Fruit fly (Drosophila melanogaster) whole organism: ENCODE data around the gene RhoGAP68F.

Experiments used
- CG8478 ChIP-seq: fragments of >200 bp; optimal IDR thresholded peaks from 2 replicates; lab custom pipeline; 2018; ENCODE audit warnings: inconsistent platforms
- Dll ChIP-seq: fragments of >200 bp; optimal IDR thresholded peaks from 2 replicates; lab custom pipeline; 2017
- EcR ChIP-seq, 2 experiments: fragments of >200 bp; optimal IDR thresholded peaks; 2 replicates each; lab custom pipeline; 2017; ENCODE audit warnings: missing biosample characterization in 2 of 2, missing genetic modification characterization in 2 of 2, missing genetic modification reagents in 2 of 2
- pan ChIP-seq: fragments of >200 bp; optimal IDR thresholded peaks from 2 replicates; lab custom pipeline; 2017
- psq ChIP-seq: fragments of >200 bp; optimal IDR thresholded peaks from 2 replicates; lab custom pipeline; 2017
- usp ChIP-seq: fragments of >200 bp; optimal IDR thresholded peaks from 2 replicates; lab custom pipeline; 2017; ENCODE audit warnings: missing biosample characterization, missing genetic modification characterization, mixed read lengths

RhoGAP68F gene

DNA sequence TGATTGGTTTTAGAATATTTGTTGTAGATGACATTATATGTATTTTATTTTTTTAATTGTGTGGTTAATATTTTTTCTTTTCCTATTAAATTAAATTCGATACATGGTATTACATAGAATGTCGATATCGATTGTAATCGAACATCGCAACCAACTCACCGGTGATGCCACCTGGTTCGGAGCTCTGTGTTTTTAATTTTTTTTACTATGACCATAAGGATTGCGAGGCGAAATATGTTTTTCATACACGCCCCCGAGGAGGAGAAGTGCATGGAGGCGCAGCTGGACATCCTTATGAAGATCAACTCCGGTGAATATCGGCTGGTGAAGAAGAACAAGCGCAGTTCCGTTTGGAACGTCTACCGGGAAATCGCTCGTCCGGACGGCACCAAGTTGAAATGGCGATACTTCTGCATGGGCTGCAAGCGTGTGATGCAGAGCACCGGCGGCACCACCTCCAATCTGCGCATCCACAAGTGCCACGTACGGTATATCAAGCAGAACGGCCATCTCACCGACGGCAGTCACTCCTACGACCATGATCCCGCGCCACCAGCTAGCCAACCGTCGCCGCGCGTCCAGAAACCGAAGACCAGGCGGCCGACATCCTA is 18.7 kb upstream of the RhoGAP68F start, which contains the start of gene CG11560:
CG11560 (plus strand) TSS at position 145 of the 611 bp plus-strand sequence.
- TF ChIP-seq EcR (GFP tag; optimal IDR thresholded peaks at IDR 0.05; lab: Kevin White, UChicago) (no peak), pan (lab: Kevin White, UChicago) (no peak), usp (GFP tag; lab: Kevin White, UChicago) (no peak), CG8478 (lab: Kevin White, UChicago) (no peak), Dll (lab: Kevin White, UChicago) (no peak), psq (no peak)

DNA sequence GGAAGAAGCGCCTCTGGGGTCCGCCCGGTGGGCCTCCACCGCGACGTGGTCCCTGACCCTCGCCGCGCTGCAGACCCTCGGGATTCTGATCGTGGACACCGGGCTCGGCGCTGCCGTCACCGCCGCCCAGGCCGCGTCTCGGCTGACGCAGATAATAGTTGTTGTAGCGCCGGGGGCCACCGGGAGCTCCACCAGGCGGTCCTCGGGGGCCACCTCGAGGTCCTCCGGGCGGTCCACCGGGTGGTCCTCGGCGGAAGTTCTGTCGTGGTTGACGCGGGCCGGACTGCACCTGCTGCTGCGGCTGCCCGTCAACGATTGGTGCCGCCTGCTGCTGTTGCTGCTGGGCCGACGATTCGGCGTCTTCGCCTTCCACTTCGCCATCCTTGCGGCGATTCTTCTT is 15.8 kb upstream of the RhoGAP68F start:
- TF ChIP-seq psq (no peak), Dll (lab: Kevin White, UChicago) (no peak), pan (lab: Kevin White, UChicago) (no peak)

DNA sequence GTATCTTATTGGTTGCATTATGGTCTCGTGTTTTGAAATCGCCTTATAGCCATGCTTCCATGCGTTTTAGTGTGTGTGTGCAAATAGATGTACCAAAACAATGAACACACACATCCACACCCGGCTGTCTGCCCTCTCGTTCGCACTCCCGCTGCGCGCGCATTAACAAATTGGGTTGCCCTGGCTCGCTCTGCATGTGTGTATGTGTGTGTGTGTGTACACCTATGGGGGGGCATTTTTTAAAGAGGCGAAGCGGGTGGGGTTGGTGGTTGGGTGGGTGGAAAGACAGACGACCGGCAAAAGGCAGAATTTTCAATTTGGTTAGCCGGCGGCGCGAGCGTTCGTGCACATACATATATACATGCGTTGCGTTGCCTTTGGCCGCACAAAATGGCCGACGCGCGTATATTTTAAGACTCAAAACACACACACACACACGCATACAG is 14.5 kb upstream of the RhoGAP68F start:
- TF ChIP-seq CG8478 (lab: Kevin White, UChicago) = no peak
- no peak for TF ChIP-seq usp (GFP tag; lab: Kevin White, UChicago)
- TF ChIP-seq Dll (lab: Kevin White, UChicago) = no peak
- no peak for TF ChIP-seq pan (lab: Kevin White, UChicago)
- TF ChIP-seq EcR (GFP tag; optimal IDR thresholded peaks at IDR 0.05; lab: Kevin White, UChicago) = no peak
- no peak for TF ChIP-seq psq

DNA sequence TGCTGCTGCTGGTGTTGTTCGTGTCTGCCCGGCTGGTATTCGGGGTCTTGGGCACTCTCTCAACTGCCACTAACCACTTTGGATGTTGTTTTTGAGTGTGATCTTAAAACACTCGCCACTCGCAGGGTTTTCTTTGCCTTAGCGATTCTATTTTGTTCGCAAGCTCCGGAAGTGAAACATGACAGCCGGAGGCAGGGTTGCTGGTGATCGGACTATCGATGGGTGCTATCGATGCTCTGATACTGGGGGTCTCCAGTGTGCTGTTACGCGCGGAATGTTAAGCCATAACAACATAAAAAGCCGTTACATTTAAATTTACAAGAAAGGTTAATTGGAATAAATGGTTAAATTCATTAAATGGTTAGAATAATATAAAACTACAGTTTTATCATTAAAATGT is 13.7 kb upstream of the RhoGAP68F start, which contains the start of gene yps:
yps (minus strand) TSS at position 176 of the 400 bp plus-strand sequence.
- TF ChIP-seq usp (GFP tag; lab: Kevin White, UChicago) = no peak
- no peak for TF ChIP-seq psq
- TF ChIP-seq CG8478 (lab: Kevin White, UChicago) = no peak
- TF ChIP-seq pan (lab: Kevin White, UChicago) = no peak
- TF ChIP-seq EcR (GFP tag; optimal IDR thresholded peaks at IDR 0.05; lab: Kevin White, UChicago) = no peak
- no peak for TF ChIP-seq Dll (lab: Kevin White, UChicago)

dm6 chr3L:12127294-12128029 is 11.2 kb upstream of the RhoGAP68F start, which contains the start of the genes Ir68b and CG34241:
Gene Ir68b (minus strand): TSS chr3L:12127394.
Gene CG34241 (plus strand): TSS chr3L:12127979.
- TF ChIP-seq CG8478 (lab: Kevin White, UChicago) (no peak), pan (lab: Kevin White, UChicago) (no peak), psq (no peak), EcR (GFP tag; optimal IDR thresholded peaks at IDR 0.05; lab: Kevin White, UChicago) (no peak), usp (GFP tag; lab: Kevin White, UChicago) (no peak), Dll (lab: Kevin White, UChicago) (no peak)

DNA sequence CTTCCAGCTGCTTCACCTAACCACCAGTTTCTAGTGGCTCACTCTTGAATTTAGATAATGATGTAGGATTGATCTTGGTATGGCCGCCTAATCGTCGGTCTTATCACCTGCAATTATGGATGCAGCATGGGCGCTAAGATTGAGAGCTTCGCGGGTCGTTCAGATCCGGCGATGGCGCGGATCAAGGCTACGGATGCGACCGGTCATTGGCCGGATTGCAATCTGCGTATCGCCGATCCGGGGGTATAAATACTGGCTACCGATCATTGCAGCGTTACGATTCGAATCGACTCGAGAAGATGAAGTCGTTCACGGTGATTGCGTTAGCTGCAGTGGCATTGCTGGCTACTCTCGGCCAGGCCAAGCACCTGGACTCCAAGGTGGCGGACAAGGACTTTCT is 9.6 kb upstream of the RhoGAP68F start, which contains the start of gene Lsp2:
Lsp2 (plus strand) TSS at position 283 of the 400 bp plus-strand sequence.
- TF ChIP-seq Dll (lab: Kevin White, UChicago) (no peak), usp (GFP tag; lab: Kevin White, UChicago) (no peak), psq (no peak), EcR (GFP tag; optimal IDR thresholded peaks at IDR 0.05; lab: Kevin White, UChicago) (no peak), CG8478 (lab: Kevin White, UChicago) (no peak), pan (lab: Kevin White, UChicago) (no peak)

dm6 chr3L:12131918-12132317 is 6.8 kb upstream of the RhoGAP68F start, which contains the start of gene DEF8:
Gene DEF8 (plus strand): TSS chr3L:12132146.
- no peak for TF ChIP-seq Dll (lab: Kevin White, UChicago)
- TF ChIP-seq psq = no peak
- TF ChIP-seq EcR (GFP tag; optimal IDR thresholded peaks at IDR 0.05; lab: Kevin White, UChicago) = no peak
- no peak for TF ChIP-seq usp (GFP tag; lab: Kevin White, UChicago)
- no peak for TF ChIP-seq CG8478 (lab: Kevin White, UChicago)
- no peak for TF ChIP-seq pan (lab: Kevin White, UChicago)

- TF ChIP-seq usp (GFP tag; lab: Kevin White, UChicago) (no peak), CG8478 (lab: Kevin White, UChicago) (no peak), EcR (GFP tag; optimal IDR thresholded peaks at IDR 0.05; lab: Kevin White, UChicago) (no peak), Dll (lab: Kevin White, UChicago) (no peak), psq (no peak), pan (lab: Kevin White, UChicago) (no peak)
These were observed 2.0 kb upstream of the RhoGAP68F start, which contains the start of the genes CG5645 and Atg12 for dm6 chr3L:12136630-12137029. Gene CG5645 (minus strand): TSS chr3L:12136706. Gene Atg12 (plus strand): TSS chr3L:12136967.

dm6 chr3L:12139232-12139698 is 597 bp downstream of the RhoGAP68F start:
- TF ChIP-seq EcR (GFP tag; optimal IDR thresholded peaks at IDR 0.05; lab: Kevin White, UChicago) = no peak
- no peak for TF ChIP-seq Dll (lab: Kevin White, UChicago)
- TF ChIP-seq pan (lab: Kevin White, UChicago) = no peak
- TF ChIP-seq psq = no peak
- no peak for TF ChIP-seq CG8478 (lab: Kevin White, UChicago)
- TF ChIP-seq usp (GFP tag; lab: Kevin White, UChicago) = no peak

DNA sequence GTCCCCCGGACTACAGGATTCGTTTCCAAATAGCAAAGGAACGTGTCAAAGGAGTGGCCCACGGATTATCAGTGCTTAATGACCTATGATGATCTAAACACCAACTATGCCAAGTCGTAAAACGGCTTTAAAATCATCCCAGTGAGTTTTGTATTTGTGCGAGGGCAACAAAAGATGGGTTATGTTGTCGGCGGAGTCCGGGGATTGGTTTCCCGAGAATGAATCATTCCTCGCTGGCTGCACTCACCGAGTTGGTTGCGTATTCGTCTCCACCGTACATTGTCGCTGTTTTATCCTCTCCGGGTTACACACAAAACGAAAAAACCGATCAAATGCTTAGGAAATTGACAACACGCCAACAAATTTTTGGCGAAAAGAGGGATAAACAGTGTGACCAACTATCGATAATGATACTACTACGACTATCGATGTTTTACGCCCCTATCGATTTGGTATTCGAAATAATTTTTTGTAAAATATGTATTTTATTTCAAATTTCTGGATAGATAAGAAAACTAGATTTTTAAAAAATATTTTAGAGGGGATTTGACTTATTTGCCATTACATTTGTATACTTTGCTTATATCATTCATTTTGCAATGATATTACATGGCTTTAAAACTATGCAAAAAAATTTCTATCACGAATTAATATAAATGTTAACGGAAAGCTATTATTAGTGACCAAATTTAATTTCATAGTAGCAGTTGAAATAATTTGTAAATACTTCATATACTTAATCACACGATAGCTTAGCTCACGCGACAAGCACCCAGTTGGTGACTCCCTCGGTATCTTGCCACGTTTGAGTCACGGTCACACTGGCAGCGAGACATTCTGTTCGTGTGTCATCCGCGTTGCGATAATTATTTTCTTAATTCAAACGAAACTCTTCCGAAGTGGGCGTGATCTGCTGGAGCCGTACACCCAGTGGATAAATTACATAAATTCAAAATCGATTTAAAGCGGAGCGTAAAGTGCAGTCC is 7.3 kb downstream of the RhoGAP68F start, which contains the start of the genes eIF3l and Nrx-IV:
eIF3l (minus strand) TSS at position 389 of the 986 bp plus-strand sequence.
Nrx-IV (plus strand) TSS at position 811 of the 986 bp plus-strand sequence.
- TF ChIP-seq EcR (GFP tag; optimal IDR thresholded peaks at IDR 0.05; lab: Kevin White, UChicago) (no peak), psq (no peak), Dll (lab: Kevin White, UChicago) (no peak), pan (lab: Kevin White, UChicago) (no peak), usp (GFP tag; lab: Kevin White, UChicago) (no peak), CG8478 (lab: Kevin White, UChicago) (no peak)
